Fruit fly (Drosophila melanogaster) whole organism, pupa: ENCODE measurements around the gene RpS4.

ENCODE experiments used
- CG10348 ChIP-seq: fragments of 200-800 bp; sonication (Bioruptor generic); IDR thresholded peaks from 2 replicates; pipeline ENCODE4 v1.3.6; 2022; ENCODE audit warnings: missing biosample characterization, missing genetic modification characterization
- CG12605 ChIP-seq: fragments of 200-800 bp; sonication (Bioruptor generic); IDR thresholded peaks from 2 replicates; pipeline ENCODE4 v1.3.6; 2022; ENCODE audit warnings: missing biosample characterization, missing genetic modification characterization
- CG13204 ChIP-seq: fragments of 200-800 bp; sonication (Bioruptor generic); optimal IDR thresholded peaks from 2 replicates; lab custom pipeline; 2018; ENCODE audit warnings: missing biosample characterization, mild to moderate bottlenecking, missing genetic modification characterization, moderate library complexity
- CG14655 ChIP-seq: fragments of 200-800 bp; sonication (Bioruptor generic); optimal IDR thresholded peaks from 3 replicates; lab custom pipeline; 2017; ENCODE audit warnings: mild to moderate bottlenecking, missing biosample characterization, missing genetic modification reagents, missing genetic modification characterization
- CG15710 ChIP-seq: fragments of 200-800 bp; sonication (Bioruptor generic); optimal IDR thresholded peaks from 2 replicates; lab custom pipeline; 2018; ENCODE audit warnings: missing biosample characterization, mild to moderate bottlenecking, missing genetic modification characterization, moderate library complexity
- CG17806 ChIP-seq: fragments of 200-800 bp; sonication (Bioruptor generic); optimal IDR thresholded peaks from 2 replicates; lab custom pipeline; 2018; ENCODE audit warnings: missing biosample characterization, mild to moderate bottlenecking, missing genetic modification characterization, moderate library complexity
- CG32121 ChIP-seq: fragments of 200-800 bp; sonication (Bioruptor generic); IDR thresholded peaks from 2 replicates; pipeline ENCODE4 v1.3.6; 2022; ENCODE audit warnings: missing biosample characterization, missing genetic modification characterization
- CG34367 ChIP-seq: fragments of 200-800 bp; sonication (Bioruptor generic); optimal IDR thresholded peaks from 2 replicates; lab custom pipeline; 2018; ENCODE audit warnings: missing biosample characterization, mild to moderate bottlenecking, missing genetic modification characterization
- CG4496 ChIP-seq: fragments of 200-800 bp; sonication (Bioruptor generic); IDR thresholded peaks from 3 replicates; pipeline ENCODE4 v1.3.6; 2022; ENCODE audit warnings: missing biosample characterization, missing genetic modification characterization
- CG8159 ChIP-seq: fragments of 200-800 bp; sonication (Bioruptor generic); optimal IDR thresholded peaks from 3 replicates; lab custom pipeline; 2018; ENCODE audit warnings: missing biosample characterization, mild to moderate bottlenecking, missing genetic modification characterization, moderate library complexity
- CG8301 ChIP-seq: fragments of 200-800 bp; sonication (Bioruptor generic); optimal IDR thresholded peaks from 2 replicates; lab custom pipeline; 2018; ENCODE audit warnings: missing biosample characterization, mild to moderate bottlenecking, missing genetic modification characterization
- CG9948 ChIP-seq: fragments of 200-800 bp; sonication (Bioruptor generic); optimal IDR thresholded peaks from 2 replicates; lab custom pipeline; 2018; ENCODE audit warnings: missing biosample characterization, mild to moderate bottlenecking, missing genetic modification characterization, moderate library complexity
- D1 ChIP-seq: fragments of 200-800 bp; sonication (Bioruptor generic); optimal IDR thresholded peaks from 2 replicates; lab custom pipeline; 2018; ENCODE audit warnings: missing biosample characterization, mild to moderate bottlenecking, missing genetic modification characterization, moderate library complexity
- EcR ChIP-seq: fragments of 200-800 bp; sonication (Bioruptor generic); optimal IDR thresholded peaks from 3 replicates; lab custom pipeline; 2019; ENCODE audit warnings: missing biosample characterization, missing genetic modification characterization, mild to moderate bottlenecking, moderate library complexity, missing genetic modification reagents
- Ets98B ChIP-seq: fragments of 200-800 bp; sonication (Bioruptor generic); IDR thresholded peaks from 2 replicates; pipeline ENCODE4 v1.3.6; 2022; ENCODE audit warnings: missing biosample characterization, missing genetic modification characterization
- Pif1A ChIP-seq: fragments of 200-800 bp; sonication (Bioruptor generic); optimal IDR thresholded peaks from 3 replicates; lab custom pipeline; 2016; ENCODE audit warnings: missing biosample characterization, missing genetic modification characterization
- Pif1B ChIP-seq: fragments of 200-800 bp; sonication (Bioruptor generic); optimal IDR thresholded peaks from 3 replicates; lab custom pipeline; 2016; ENCODE audit warnings: missing biosample characterization, missing genetic modification characterization
- Snoo ChIP-seq: fragments of 200-800 bp; sonication (Bioruptor generic); optimal IDR thresholded peaks from 3 replicates; lab custom pipeline; 2017; ENCODE audit warnings: missing biosample characterization, mild to moderate bottlenecking, missing genetic modification characterization, inconsistent platforms
- fd96Ca ChIP-seq: fragments of 200-800 bp; sonication (Bioruptor generic); IDR thresholded peaks from 3 replicates; pipeline ENCODE4 v1.3.6; 2022; ENCODE audit warnings: missing biosample characterization, missing genetic modification characterization
- gl ChIP-seq: fragments of 200-800 bp; sonication (Bioruptor generic); optimal IDR thresholded peaks from 2 replicates; lab custom pipeline; 2018; ENCODE audit warnings: missing biosample characterization, mild to moderate bottlenecking, missing genetic modification characterization
- rn ChIP-seq: fragments of 200-800 bp; sonication (Bioruptor generic); IDR thresholded peaks from 2 replicates; pipeline ENCODE4 v1.3.6; 2022; ENCODE audit warnings: missing biosample characterization, missing genetic modification characterization

RpS4 gene

DNA sequence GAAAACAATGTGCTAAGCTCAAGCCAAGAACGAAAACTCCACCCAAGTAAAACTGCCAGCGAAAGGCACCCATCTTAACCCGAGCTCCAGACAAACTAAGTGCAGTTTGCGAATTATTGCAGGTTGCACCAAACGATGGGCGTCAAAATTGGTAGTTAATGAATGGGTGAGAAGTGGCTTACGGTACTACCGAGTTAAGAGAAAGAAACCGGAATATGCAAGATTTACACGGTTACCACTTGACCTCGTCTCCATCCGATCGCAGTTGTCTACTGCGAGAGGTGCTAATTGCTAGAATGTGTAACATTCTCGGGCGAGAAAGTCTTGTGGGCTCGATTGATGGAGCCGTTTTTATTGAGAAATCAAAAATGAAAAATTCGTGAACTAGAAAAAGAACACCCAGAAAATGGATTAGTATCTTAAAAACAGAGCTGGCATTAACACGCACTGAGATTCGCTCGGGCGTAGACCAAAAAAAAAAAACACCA, 19.8 kb downstream of the RpS4 start, which contains the start of the genes CG14115 and CG34428:
Gene CG14115 (minus strand): TSS at position 101 of the 488 bp plus-strand sequence.
Gene CG34428 (plus strand): TSS at position 438 of the 488 bp plus-strand sequence.
- TF ChIP-seq CG12605 (GFP tag; lab: Robert Waterston, UW), result no peak
- TF ChIP-seq Ets98B (GFP tag; lab: Robert Waterston, UW), result no peak
- no peak for TF ChIP-seq EcR
- no peak for TF ChIP-seq rn
- no peak for TF ChIP-seq gl (tag; lab: Kevin White, UChicago)
- no peak for TF ChIP-seq Pif1B (GFP tag; lab: Kevin White, UChicago)
- TF ChIP-seq CG32121 (GFP tag; lab: Robert Waterston, UW), result no peak
- no peak for TF ChIP-seq D1 (tag; lab: Kevin White, UChicago)
- no peak for TF ChIP-seq Snoo (tag; lab: Kevin White, UChicago)
- no peak for TF ChIP-seq CG34367
- TF ChIP-seq CG8159 (tag; lab: Kevin White, UChicago), result no peak
- TF ChIP-seq CG9948 (tag; lab: Kevin White, UChicago), result no peak
- no peak for TF ChIP-seq fd96Ca (GFP tag; lab: Robert Waterston, UW)
- TF ChIP-seq Pif1A, result no peak
- no peak for TF ChIP-seq CG4496 (GFP tag; lab: Robert Waterston, UW)
- no peak for TF ChIP-seq CG13204 (GFP tag; lab: Kevin White, UChicago)
- TF ChIP-seq CG14655 (GFP tag; lab: Kevin White, UChicago), result no peak
- no peak for TF ChIP-seq CG8301 (tag; lab: Kevin White, UChicago)
- TF ChIP-seq CG17806 (tag; lab: Kevin White, UChicago), result no peak

DNA sequence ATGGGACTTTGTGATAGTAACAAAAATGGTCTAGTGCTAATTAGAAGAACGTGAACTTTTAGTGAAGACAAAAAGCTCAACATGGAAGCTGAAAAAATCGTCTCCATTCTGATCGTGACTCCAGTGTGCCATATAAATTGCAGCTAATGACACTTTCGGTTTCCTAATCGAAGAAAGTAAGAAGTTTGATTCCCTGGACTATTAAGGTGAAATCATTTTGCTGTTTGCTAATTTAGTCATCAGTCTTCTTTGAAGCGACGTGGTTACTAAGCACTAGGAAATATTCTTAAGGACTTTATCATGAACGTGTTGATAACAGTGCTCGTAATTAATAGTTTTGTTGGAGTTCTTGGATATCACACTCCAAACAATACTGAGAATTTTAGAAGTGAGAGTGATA, 21.2 kb downstream of the RpS4 start, which contains the start of gene CG34429:
Gene CG34429 (plus strand): TSS at position 301 of the 400 bp plus-strand sequence.
- TF ChIP-seq EcR (no peak), Pif1A (no peak), CG8301 (tag; lab: Kevin White, UChicago) (no peak), Pif1B (GFP tag; lab: Kevin White, UChicago) (no peak), rn (no peak), CG4496 (GFP tag; lab: Robert Waterston, UW) (no peak), CG12605 (GFP tag; lab: Robert Waterston, UW) (no peak), D1 (tag; lab: Kevin White, UChicago) (no peak), CG34367 (no peak), CG32121 (GFP tag; lab: Robert Waterston, UW) (no peak), gl (tag; lab: Kevin White, UChicago) (no peak), Snoo (tag; lab: Kevin White, UChicago) (no peak), CG15710 (tag; lab: Kevin White, UChicago) (no peak)

DNA sequence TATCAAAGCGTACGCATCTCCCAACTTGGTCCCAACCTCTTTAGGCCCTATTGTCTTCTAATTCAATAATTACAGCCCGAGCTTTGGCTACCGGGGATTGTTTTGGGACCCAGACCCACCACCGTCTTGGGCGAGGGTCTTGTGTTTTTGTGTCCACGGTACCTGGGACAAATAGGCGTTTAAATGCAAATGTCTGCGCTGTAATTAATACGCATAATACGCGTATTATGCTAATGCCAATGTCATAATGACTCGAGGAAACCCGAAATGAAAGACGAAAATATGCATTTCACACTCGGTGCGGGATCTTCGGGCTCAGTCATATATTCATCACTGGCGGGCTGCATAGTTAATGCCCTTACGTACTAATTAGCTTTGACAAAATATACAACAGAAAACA, 22.8 kb downstream of the RpS4 start:
- TF ChIP-seq gl (tag; lab: Kevin White, UChicago), result no peak
- TF ChIP-seq CG4496 (GFP tag; lab: Robert Waterston, UW), result no peak
- no peak for TF ChIP-seq Pif1A
- no peak for TF ChIP-seq CG12605 (GFP tag; lab: Robert Waterston, UW)
- no peak for TF ChIP-seq CG15710 (tag; lab: Kevin White, UChicago)
- TF ChIP-seq Pif1B (GFP tag; lab: Kevin White, UChicago), result no peak
- no peak for TF ChIP-seq CG8301 (tag; lab: Kevin White, UChicago)
- no peak for TF ChIP-seq CG14655 (GFP tag; lab: Kevin White, UChicago)
- no peak for TF ChIP-seq Snoo (tag; lab: Kevin White, UChicago)
- TF ChIP-seq CG10348 (GFP tag; lab: Robert Waterston, UW), result no peak
- TF ChIP-seq CG34367, result no peak
- TF ChIP-seq CG17806 (tag; lab: Kevin White, UChicago), result no peak
- no peak for TF ChIP-seq CG13204 (GFP tag; lab: Kevin White, UChicago)
- TF ChIP-seq CG8159 (tag; lab: Kevin White, UChicago), result no peak
- no peak for TF ChIP-seq D1 (tag; lab: Kevin White, UChicago)
- TF ChIP-seq fd96Ca (GFP tag; lab: Robert Waterston, UW), result no peak
- TF ChIP-seq Ets98B (GFP tag; lab: Robert Waterston, UW), result no peak
- no peak for TF ChIP-seq EcR
- TF ChIP-seq, all 21 proteins: peak for 0

DNA sequence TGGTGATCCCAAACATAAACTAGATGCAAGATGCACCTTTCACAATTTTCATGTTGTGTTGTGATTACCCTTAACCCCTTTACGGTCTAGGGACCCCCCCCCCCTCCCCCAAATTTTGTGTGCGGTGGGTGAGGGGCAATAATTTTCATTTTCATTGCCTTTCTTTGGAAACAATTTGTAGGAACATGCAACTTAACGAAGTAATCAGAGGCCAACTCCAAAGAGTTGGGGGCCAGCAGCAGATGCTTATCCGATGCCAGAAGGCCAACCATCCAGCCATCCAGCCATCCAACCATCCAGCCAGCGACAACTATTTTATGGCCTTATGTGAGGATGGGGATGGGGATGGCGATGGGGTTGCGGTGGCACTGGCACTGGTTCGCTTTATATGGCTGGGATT, 23.4 kb downstream of the RpS4 start:
- TF ChIP-seq CG17806 (tag; lab: Kevin White, UChicago), result no peak

DNA sequence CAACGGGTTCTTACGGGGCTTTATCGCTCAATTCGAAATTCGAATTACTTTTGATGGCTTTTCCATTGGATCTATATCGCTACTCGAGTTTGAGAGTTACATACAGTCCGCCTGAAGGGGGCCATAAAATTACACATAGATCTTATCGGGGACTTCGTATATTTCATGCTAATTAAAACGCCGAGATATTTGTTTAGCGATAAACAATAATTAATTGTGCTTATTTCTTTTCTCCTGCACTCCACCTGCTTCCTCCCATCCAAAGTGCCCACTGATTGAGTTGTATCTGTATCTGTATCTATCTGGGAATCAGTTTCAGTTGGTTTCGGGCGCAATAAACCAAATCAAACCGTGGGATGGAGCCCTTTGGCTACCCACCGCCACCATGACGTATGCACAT, 24.1 kb downstream of the RpS4 start:
- no peak for TF ChIP-seq CG8159 (tag; lab: Kevin White, UChicago)
- no peak for TF ChIP-seq Pif1B (GFP tag; lab: Kevin White, UChicago)
- no peak for TF ChIP-seq D1 (tag; lab: Kevin White, UChicago)
- TF ChIP-seq CG10348 (GFP tag; lab: Robert Waterston, UW), result no peak
- TF ChIP-seq CG34367, result no peak
- TF ChIP-seq fd96Ca (GFP tag; lab: Robert Waterston, UW), result no peak
- TF ChIP-seq rn, result no peak
- no peak for TF ChIP-seq CG13204 (GFP tag; lab: Kevin White, UChicago)
- no peak for TF ChIP-seq CG4496 (GFP tag; lab: Robert Waterston, UW)
- TF ChIP-seq gl (tag; lab: Kevin White, UChicago), result no peak
- no peak for TF ChIP-seq CG14655 (GFP tag; lab: Kevin White, UChicago)

DNA sequence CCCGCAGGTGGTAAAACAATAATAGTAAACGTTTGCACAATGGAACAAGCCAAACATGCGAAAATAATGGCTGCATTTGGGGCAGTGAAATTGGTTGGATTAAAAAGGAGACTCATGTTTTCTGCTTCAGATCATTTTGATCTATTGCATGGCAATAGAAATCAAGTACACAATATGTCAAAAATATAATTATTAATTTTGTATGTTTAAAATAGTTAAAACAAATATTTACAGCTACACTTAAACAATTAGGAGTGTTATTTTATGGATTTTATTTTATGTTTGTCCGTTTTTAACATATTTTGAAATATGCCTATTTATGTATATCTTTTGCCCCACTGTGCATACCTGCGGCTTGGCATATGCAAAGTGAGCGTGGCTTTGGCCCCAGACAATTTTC, 24.7 kb downstream of the RpS4 start:
- TF ChIP-seq Pif1A (peak; percentile 28), CG9948 (tag; lab: Kevin White, UChicago) (peak; percentile 50), fd96Ca (GFP tag; lab: Robert Waterston, UW) (no peak), rn (no peak), Ets98B (GFP tag; lab: Robert Waterston, UW) (no peak), CG32121 (GFP tag; lab: Robert Waterston, UW) (no peak), CG15710 (tag; lab: Kevin White, UChicago) (peak; percentile 31), CG8159 (tag; lab: Kevin White, UChicago) (peak; percentile 52), D1 (tag; lab: Kevin White, UChicago) (no peak), CG13204 (GFP tag; lab: Kevin White, UChicago) (no peak), CG17806 (tag; lab: Kevin White, UChicago) (peak; percentile 44), CG8301 (tag; lab: Kevin White, UChicago) (peak; percentile 40), CG12605 (GFP tag; lab: Robert Waterston, UW) (no peak), CG10348 (GFP tag; lab: Robert Waterston, UW) (no peak), Snoo (tag; lab: Kevin White, UChicago) (no peak), CG14655 (GFP tag; lab: Kevin White, UChicago) (peak; percentile 31), gl (tag; lab: Kevin White, UChicago) (no peak), CG4496 (GFP tag; lab: Robert Waterston, UW) (no peak), EcR (no peak), Pif1B (GFP tag; lab: Kevin White, UChicago) (no peak), CG34367 (peak; percentile 27)
